Worm (Caenorhabditis elegans) whole organism, L3 larva: ENCODE results near the gene dhrr-1.
A peak's percentile ranks its signal among the peaks of the same experiment; 100 is the strongest.

Source experiments
- ZK546.5 ChIP-seq: sonication (generic microtip); optimal IDR thresholded peaks from 2 replicates; lab custom pipeline; 2017; ENCODE audit warnings: missing biosample characterization, missing genetic modification characterization
- aly-2 ChIP-seq: fragments of 150-350 bp; optimal IDR thresholded peaks from 2 replicates; lab custom pipeline; 2014; ENCODE audit warnings: missing biosample characterization, missing genetic modification characterization
- ceh-16 ChIP-seq: sonication (generic microtip); optimal IDR thresholded peaks from 2 replicates; lab custom pipeline; 2017; ENCODE audit warnings: missing biosample characterization, missing genetic modification characterization
- ceh-28 ChIP-seq: fragments of 150-350 bp; optimal IDR thresholded peaks from 2 replicates; lab custom pipeline; 2014; ENCODE audit warnings: missing biosample characterization, missing genetic modification reagents, missing genetic modification characterization
- ceh-82 ChIP-seq: fragments of 150-350 bp; optimal IDR thresholded peaks from 2 replicates; lab custom pipeline; 2014; ENCODE audit warnings: missing biosample characterization, missing genetic modification characterization
- ceh-9 ChIP-seq: sonication (generic microtip); optimal IDR thresholded peaks from 2 replicates; lab custom pipeline; 2018; ENCODE audit warnings: missing biosample characterization, missing genetic modification characterization
- daf-12 ChIP-seq: fragments of 150-350 bp; optimal IDR thresholded peaks from 2 replicates; lab custom pipeline; 2014; ENCODE audit warnings: missing biosample characterization, missing genetic modification reagents, missing genetic modification characterization
- egl-27 ChIP-seq: sonication (generic microtip); optimal IDR thresholded peaks from 4 replicates; lab custom pipeline; 2017; ENCODE audit warnings: missing biosample characterization, missing genetic modification reagents, missing genetic modification characterization
- egl-5 ChIP-seq: fragments of 150-350 bp; optimal IDR thresholded peaks from 2 replicates; lab custom pipeline; 2017; ENCODE audit warnings: missing biosample characterization, missing genetic modification reagents, missing genetic modification characterization, inconsistent platforms
- elt-1 ChIP-seq: fragments of 150-350 bp; optimal IDR thresholded peaks from 2 replicates; lab custom pipeline; 2014; ENCODE audit warnings: missing biosample characterization, missing genetic modification characterization
- elt-2 ChIP-seq: sonication (generic microtip); optimal IDR thresholded peaks from 2 replicates; lab custom pipeline; 2016; ENCODE audit warnings: missing genetic modification reagents, mild to moderate bottlenecking, missing genetic modification characterization, missing compliant biosample characterization
- eor-1 ChIP-seq, 2 experiments: fragments of 150-350 bp; optimal IDR thresholded peaks; 2 replicates each; lab custom pipeline; 2014 to 2018; ENCODE audit warnings: missing biosample characterization in 2 of 2, missing genetic modification characterization in 2 of 2
- fkh-10 ChIP-seq: sonication (generic microtip); optimal IDR thresholded peaks from 2 replicates; lab custom pipeline; 2017; ENCODE audit warnings: missing biosample characterization, missing genetic modification reagents, missing genetic modification characterization
- fos-1 ChIP-seq: fragments of 150-350 bp; optimal IDR thresholded peaks from 2 replicates; lab custom pipeline; 2014; ENCODE audit warnings: missing biosample characterization, missing genetic modification characterization
- hmg-11 ChIP-seq: sonication (generic microtip); optimal IDR thresholded peaks from 2 replicates; lab custom pipeline; 2016; ENCODE audit warnings: missing genetic modification characterization, missing compliant biosample characterization
- jun-1 ChIP-seq: fragments of 150-350 bp; optimal IDR thresholded peaks from 2 replicates; lab custom pipeline; 2014; ENCODE audit warnings: missing biosample characterization, missing genetic modification reagents, missing genetic modification characterization
- lin-15B ChIP-seq: fragments of 150-350 bp; optimal IDR thresholded peaks from 2 replicates; lab custom pipeline; 2014; ENCODE audit warnings: missing biosample characterization, missing genetic modification characterization
- lin-39 ChIP-seq: fragments of 150-350 bp; optimal IDR thresholded peaks from 2 replicates; lab custom pipeline; 2018; ENCODE audit warnings: missing biosample characterization, missing genetic modification reagents, missing genetic modification characterization
- mdl-1 ChIP-seq: fragments of 150-350 bp; optimal IDR thresholded peaks from 2 replicates; lab custom pipeline; 2014; ENCODE audit warnings: missing biosample characterization, missing genetic modification characterization
- nfya-1 ChIP-seq: sonication (generic microtip); optimal IDR thresholded peaks from 2 replicates; lab custom pipeline; 2017; ENCODE audit warnings: missing genetic modification characterization, mild to moderate bottlenecking, missing compliant biosample characterization, antibody characterized with exemption, moderate library complexity; ENCODE audit not compliant: insufficient read depth
- nhr-12 ChIP-seq: fragments of 150-350 bp; optimal IDR thresholded peaks from 2 replicates; lab custom pipeline; 2014; ENCODE audit warnings: missing biosample characterization, missing genetic modification characterization
- nhr-237 ChIP-seq: fragments of 150-350 bp; optimal IDR thresholded peaks from 2 replicates; lab custom pipeline; 2014; ENCODE audit warnings: missing biosample characterization, missing genetic modification characterization
- nhr-25 ChIP-seq: sonication (generic microtip); optimal IDR thresholded peaks from 2 replicates; lab custom pipeline; 2017; ENCODE audit warnings: missing biosample characterization, missing genetic modification characterization
- nhr-28 ChIP-seq: fragments of 150-350 bp; optimal IDR thresholded peaks from 2 replicates; lab custom pipeline; 2014; ENCODE audit warnings: missing biosample characterization, missing genetic modification characterization
- nhr-43 ChIP-seq: sonication (generic microtip); optimal IDR thresholded peaks from 2 replicates; lab custom pipeline; 2016; ENCODE audit warnings: mild to moderate bottlenecking, missing genetic modification characterization, missing compliant biosample characterization; ENCODE audit not compliant: poor library complexity, severe bottlenecking
- nhr-67 ChIP-seq: fragments of 150-350 bp; optimal IDR thresholded peaks from 2 replicates; lab custom pipeline; 2014; ENCODE audit warnings: missing biosample characterization, missing genetic modification characterization
- nhr-76 ChIP-seq: fragments of 150-350 bp; sonication (generic microtip); optimal IDR thresholded peaks from 5 replicates; lab custom pipeline; 2014; ENCODE audit warnings: missing biosample characterization, missing genetic modification characterization
- nhr-77 ChIP-seq: fragments of 150-350 bp; optimal IDR thresholded peaks from 2 replicates; lab custom pipeline; 2014; ENCODE audit warnings: missing biosample characterization, missing genetic modification characterization
- pha-4 ChIP-seq: fragments of 150-350 bp; optimal IDR thresholded peaks from 2 replicates; lab custom pipeline; 2014; ENCODE audit warnings: missing biosample characterization, missing genetic modification reagents, missing genetic modification characterization
- pqm-1 ChIP-seq: fragments of 150-350 bp; optimal IDR thresholded peaks from 2 replicates; lab custom pipeline; 2017; ENCODE audit warnings: missing biosample characterization, missing genetic modification characterization, inconsistent platforms
- sea-2 ChIP-seq: fragments of 150-350 bp; sonication (generic microtip); optimal IDR thresholded peaks from 4 replicates; lab custom pipeline; 2014; ENCODE audit warnings: missing biosample characterization, missing genetic modification reagents, missing genetic modification characterization
- skn-1 ChIP-seq: fragments of 150-350 bp; optimal IDR thresholded peaks from 2 replicates; lab custom pipeline; 2014; ENCODE audit warnings: missing biosample characterization, missing genetic modification characterization
- unc-39 ChIP-seq: sonication (generic microtip); optimal IDR thresholded peaks from 4 replicates; lab custom pipeline; 2017; ENCODE audit warnings: missing biosample characterization, missing genetic modification characterization
- unc-62 ChIP-seq: fragments of 150-350 bp; sonication (generic microtip); optimal IDR thresholded peaks from 4 replicates; lab custom pipeline; 2014; ENCODE audit warnings: missing biosample characterization, missing genetic modification reagents, missing genetic modification characterization
- ztf-11 ChIP-seq: fragments of 150-350 bp; optimal IDR thresholded peaks from 2 replicates; lab custom pipeline; 2014; ENCODE audit warnings: missing biosample characterization, missing genetic modification characterization
- ztf-4 ChIP-seq: fragments of 150-350 bp; optimal IDR thresholded peaks from 2 replicates; lab custom pipeline; 2014; ENCODE audit warnings: missing biosample characterization, missing genetic modification characterization

dhrr-1 gene

ce11 chrIII:8904044-8904443 lies 40.4 kb upstream of the dhrr-1 start, which contains the start of gene lin-9 (continued):
- TF ChIP-seq nhr-25 (tag; lab: Kevin White, UChicago) (peak; percentile 96), jun-1 (tag; lab: Kevin White, UChicago) (peak; percentile 97), ceh-82 (peak; percentile 71), nhr-12 (tag; lab: Kevin White, UChicago) (no peak), nhr-43 (peak; percentile 92), fos-1 (tag; lab: Kevin White, UChicago) (peak; percentile 30), unc-39 (no peak), ztf-4 (tag; lab: Kevin White, UChicago) (peak; percentile 48), nhr-67 (no peak), eor-1 (tag; optimal IDR thresholded peaks at IDR 0.05; lab: Kevin White, UChicago) (no peak), egl-5 (tag; lab: Kevin White, UChicago) (peak; percentile 94), aly-2 (tag; lab: Kevin White, UChicago) (peak; percentile 60), elt-2 (tag; lab: Kevin White, UChicago) (peak; percentile 78), hmg-11 (tag; lab: Kevin White, UChicago) (peak; percentile 96), elt-1 (peak; percentile 53), pqm-1 (tag; lab: Kevin White, UChicago) (peak; percentile 35), nhr-76 (tag; lab: Kevin White, UChicago) (no peak), lin-39 (tag; lab: Kevin White, UChicago) (peak; percentile 98), ZK546.5 (tag; lab: Kevin White, UChicago) (peak; percentile 43)

ce11 chrIII:8904914-8905665 lies 39.4 kb upstream of the dhrr-1 start, which contains the start of gene unc-32:
unc-32 (plus strand) TSS chrIII:8905615.
- TF ChIP-seq fkh-10 (GFP tag; lab: Kevin White, UChicago) (peak; percentile 54), egl-27 (tag; lab: Kevin White, UChicago) (no peak), daf-12 (tag; lab: Kevin White, UChicago) (no peak), nhr-28 (no peak), pha-4 (peak; percentile 85), aly-2 (tag; lab: Kevin White, UChicago) (no peak), hmg-11 (tag; lab: Kevin White, UChicago) (peak; percentile 50), nhr-76 (tag; lab: Kevin White, UChicago) (no peak), elt-1 (no peak), ztf-4 (tag; lab: Kevin White, UChicago) (no peak), nhr-12 (tag; lab: Kevin White, UChicago) (no peak), sea-2 (GFP tag; lab: Kevin White, UChicago) (peak; percentile 44), pqm-1 (tag; lab: Kevin White, UChicago) (no peak), ZK546.5 (tag; lab: Kevin White, UChicago) (no peak), ceh-16 (no peak), mdl-1 (peak; percentile 11), lin-39 (tag; lab: Kevin White, UChicago) (peak; percentile 80), unc-39 (no peak), nhr-25 (tag; lab: Kevin White, UChicago) (peak; percentile 19), nfya-1 (tag; lab: Kevin White, UChicago) (peak; percentile 79), elt-2 (tag; lab: Kevin White, UChicago) (peak; percentile 33), nhr-77 (tag; lab: Kevin White, UChicago) (no peak), unc-62 (no peak), ztf-11 (tag; lab: Kevin White, UChicago) (no peak), nhr-67 (no peak), lin-15B (tag; lab: Kevin White, UChicago) (peak; percentile 79), ceh-9 (tag; lab: Kevin White, UChicago) (no peak), nhr-237 (tag; lab: Kevin White, UChicago) (no peak), nhr-43 (no peak), ceh-28 (tag; lab: Kevin White, UChicago) (peak; percentile 49)

ce11 chrIII:8910139-8910538 lies 34.3 kb upstream of the dhrr-1 start:
- TF ChIP-seq egl-5 (tag; lab: Kevin White, UChicago) (no peak), ceh-9 (tag; lab: Kevin White, UChicago) (no peak), ztf-4 (tag; lab: Kevin White, UChicago) (no peak), skn-1 (no peak)
- TF ChIP-seq, all 47 proteins: peak for 0
